Fruit fly (Drosophila melanogaster) whole organism, embryonic: ENCODE data around the gene SK.

Experiments used
- Bdp1 ChIP-seq: fragments of 200-800 bp; sonication (Bioruptor generic); optimal IDR thresholded peaks from 3 replicates; lab custom pipeline; 2016; ENCODE audit warnings: missing biosample characterization, missing genetic modification characterization
- CG10274 ChIP-seq: fragments of 200-800 bp; sonication (Bioruptor generic); optimal IDR thresholded peaks from 3 replicates; lab custom pipeline; 2017; ENCODE audit warnings: missing biosample characterization, mild to moderate bottlenecking, missing genetic modification characterization
- CG11085 ChIP-seq: fragments of 200-800 bp; sonication (Bioruptor generic); IDR thresholded peaks from 2 replicates; pipeline ENCODE4 v1.3.6; 2022; ENCODE audit warnings: missing biosample characterization, missing genetic modification characterization
- CG11696 ChIP-seq: fragments of 200-800 bp; sonication (Bioruptor generic); IDR thresholded peaks from 2 replicates; pipeline ENCODE4 v1.3.6; 2022; ENCODE audit warnings: missing biosample characterization, missing genetic modification characterization
- CG13123 ChIP-seq: fragments of 200-800 bp; sonication (Bioruptor generic); optimal IDR thresholded peaks from 2 replicates; lab custom pipeline; 2016; ENCODE audit warnings: missing biosample characterization, missing genetic modification characterization
- CG13894 ChIP-seq: fragments of 200-800 bp; sonication (Bioruptor generic); optimal IDR thresholded peaks from 3 replicates; lab custom pipeline; 2018; ENCODE audit warnings: missing biosample characterization, mild to moderate bottlenecking, missing genetic modification characterization, moderate library complexity
- CG15601 ChIP-seq: fragments of 200-800 bp; sonication (Bioruptor generic); optimal IDR thresholded peaks from 3 replicates; lab custom pipeline; 2019; ENCODE audit warnings: missing biosample characterization, mild to moderate bottlenecking, missing genetic modification characterization, moderate library complexity
- CG15696 ChIP-seq: fragments of 200-800 bp; sonication (Bioruptor generic); optimal IDR thresholded peaks from 2 replicates; lab custom pipeline; 2019; ENCODE audit warnings: missing biosample characterization, mild to moderate bottlenecking, missing genetic modification characterization, moderate library complexity
- CG17328 ChIP-seq: fragments of 200-800 bp; sonication (Bioruptor generic); IDR thresholded peaks from 2 replicates; pipeline ENCODE4 v1.3.6; 2022; ENCODE audit warnings: missing biosample characterization, missing genetic modification characterization
- CG18599 ChIP-seq: fragments of 200-800 bp; sonication (Bioruptor generic); optimal IDR thresholded peaks from 3 replicates; lab custom pipeline; 2017; ENCODE audit warnings: missing biosample characterization, missing genetic modification characterization, mild to moderate bottlenecking, moderate library complexity, missing genetic modification reagents
- CG18619 ChIP-seq: fragments of 200-800 bp; sonication (Bioruptor generic); optimal IDR thresholded peaks from 3 replicates; lab custom pipeline; 2017; ENCODE audit warnings: missing biosample characterization, mild to moderate bottlenecking, missing genetic modification characterization
- CG2120 ChIP-seq: fragments of 200-800 bp; sonication (Bioruptor generic); optimal IDR thresholded peaks from 3 replicates; lab custom pipeline; 2016; ENCODE audit warnings: missing biosample characterization, missing genetic modification characterization
- CG2202 ChIP-seq: fragments of 200-800 bp; sonication (Bioruptor generic); optimal IDR thresholded peaks from 2 replicates; lab custom pipeline; 2018; ENCODE audit warnings: missing biosample characterization, mild to moderate bottlenecking, missing genetic modification characterization
- CG2678 ChIP-seq: fragments of 200-800 bp; sonication (Bioruptor generic); optimal IDR thresholded peaks from 3 replicates; lab custom pipeline; 2019; ENCODE audit warnings: missing biosample characterization, mild to moderate bottlenecking, missing genetic modification characterization, moderate library complexity
- CG30431 ChIP-seq: fragments of 200-800 bp; sonication (Bioruptor generic); optimal IDR thresholded peaks from 2 replicates; lab custom pipeline; 2017; ENCODE audit warnings: missing biosample characterization, missing genetic modification characterization
- CG6791 ChIP-seq: fragments of 200-800 bp; sonication (Bioruptor generic); IDR thresholded peaks from 3 replicates; pipeline ENCODE4 v1.3.6; 2022; ENCODE audit warnings: missing biosample characterization, missing genetic modification characterization; ENCODE audit not compliant: partially characterized antibody
- CG9215 ChIP-seq: fragments of 200-800 bp; sonication (Bioruptor generic); IDR thresholded peaks from 2 replicates; pipeline ENCODE4 v1.3.6; 2022; ENCODE audit warnings: missing biosample characterization, missing genetic modification characterization
- CTCF ChIP-seq: fragments of 200-800 bp; sonication (Bioruptor generic); optimal IDR thresholded peaks from 2 replicates; lab custom pipeline; 2017; ENCODE audit warnings: missing biosample characterization, mild to moderate bottlenecking, missing genetic modification characterization, moderate library complexity
- Gug ChIP-seq: fragments of 200-800 bp; sonication (Bioruptor generic); IDR thresholded peaks from 4 replicates; pipeline ENCODE4 v1.3.6; 2022; ENCODE audit warnings: missing biosample characterization, missing genetic modification characterization
- HHEX ChIP-seq: fragments of 200-800 bp; sonication (Bioruptor generic); optimal IDR thresholded peaks from 3 replicates; lab custom pipeline; 2017; ENCODE audit warnings: missing biosample characterization, mild to moderate bottlenecking, missing genetic modification characterization, missing genetic modification reagents
- HLH4C ChIP-seq: fragments of 200-800 bp; sonication (Bioruptor generic); IDR thresholded peaks from 3 replicates; pipeline ENCODE4 v1.3.6; 2022; ENCODE audit warnings: missing biosample characterization, missing genetic modification characterization; ENCODE audit not compliant: partially characterized antibody
- Hmr ChIP-seq: fragments of 200-800 bp; sonication (Bioruptor generic); optimal IDR thresholded peaks from 3 replicates; lab custom pipeline; 2017; ENCODE audit warnings: mild to moderate bottlenecking, missing biosample characterization, missing genetic modification reagents, missing genetic modification characterization
- Hmx ChIP-seq: fragments of 200-800 bp; sonication (Bioruptor generic); optimal IDR thresholded peaks from 2 replicates; lab custom pipeline; 2016; ENCODE audit warnings: missing biosample characterization, missing genetic modification characterization
- Jarid2 ChIP-seq: fragments of 200-800 bp; sonication (Bioruptor generic); optimal IDR thresholded peaks from 3 replicates; lab custom pipeline; 2017; ENCODE audit warnings: mild to moderate bottlenecking, missing biosample characterization, missing genetic modification reagents, missing genetic modification characterization
- MTF-1 ChIP-seq: fragments of 200-800 bp; sonication (Bioruptor generic); optimal IDR thresholded peaks from 2 replicates; lab custom pipeline; 2018; ENCODE audit warnings: missing biosample characterization, mild to moderate bottlenecking, missing genetic modification characterization, borderline replicate concordance
- TFAM ChIP-seq: fragments of 200-800 bp; sonication (Bioruptor generic); optimal IDR thresholded peaks from 2 replicates; lab custom pipeline; 2017; ENCODE audit warnings: missing biosample characterization, missing genetic modification characterization, inconsistent platforms
- Trl ChIP-seq, 3 experiments: fragments of >200 bp in 2 of 3; fragments of 200-800 bp in 1 of 3; sonication (Bioruptor generic) in 1 of 3; optimal IDR thresholded peaks; 2 replicates in 1 of 3; 3 replicates in 2 of 3; lab custom pipeline; 2016 to 2017; ENCODE audit warnings: missing biosample characterization in 1 of 3, missing genetic modification characterization in 1 of 3
- abd-A ChIP-seq: fragments of 200-800 bp; sonication (Bioruptor generic); optimal IDR thresholded peaks from 3 replicates; lab custom pipeline; 2019; ENCODE audit warnings: missing biosample characterization, mild to moderate bottlenecking, missing genetic modification characterization, moderate library complexity
- ato ChIP-seq: fragments of 200-800 bp; sonication (Bioruptor generic); IDR thresholded peaks from 2 replicates; pipeline ENCODE4 v1.3.6; 2022; ENCODE audit warnings: missing biosample characterization, missing genetic modification characterization; ENCODE audit not compliant: partially characterized antibody
- az2 ChIP-seq: fragments of 200-800 bp; sonication (Bioruptor generic); optimal IDR thresholded peaks from 3 replicates; lab custom pipeline; 2016; ENCODE audit warnings: missing biosample characterization, missing genetic modification characterization
- crc ChIP-seq: fragments of 200-800 bp; sonication (Bioruptor generic); optimal IDR thresholded peaks from 2 replicates; lab custom pipeline; 2016; ENCODE audit warnings: missing biosample characterization, missing genetic modification characterization
- crol ChIP-seq: fragments of 200-800 bp; sonication (Bioruptor generic); IDR thresholded peaks from 2 replicates; pipeline ENCODE4 v1.3.6; 2022; ENCODE audit warnings: missing biosample characterization, missing genetic modification characterization
- ewg ChIP-seq: fragments of 200-800 bp; sonication (Bioruptor generic); optimal IDR thresholded peaks from 3 replicates; lab custom pipeline; 2017; ENCODE audit warnings: mild to moderate bottlenecking, missing biosample characterization, missing genetic modification reagents, missing genetic modification characterization
- gem ChIP-seq: fragments of 200-800 bp; sonication (Bioruptor generic); optimal IDR thresholded peaks from 2 replicates; lab custom pipeline; 2019; ENCODE audit warnings: missing biosample characterization, mild to moderate bottlenecking, missing genetic modification characterization, moderate library complexity
- ham ChIP-seq: fragments of 200-800 bp; sonication (Bioruptor generic); IDR thresholded peaks from 2 replicates; pipeline ENCODE4 v1.3.6; 2022; ENCODE audit warnings: missing biosample characterization, missing genetic modification characterization
- hbn ChIP-seq: fragments of 200-800 bp; sonication (Bioruptor generic); IDR thresholded peaks from 2 replicates; pipeline ENCODE4 v1.3.6; 2022; ENCODE audit warnings: missing biosample characterization, missing genetic modification characterization; ENCODE audit not compliant: partially characterized antibody
- lab ChIP-seq: fragments of 200-800 bp; sonication (Bioruptor generic); optimal IDR thresholded peaks from 3 replicates; lab custom pipeline; 2017; ENCODE audit warnings: missing biosample characterization, missing genetic modification characterization, mild to moderate bottlenecking, moderate library complexity, missing genetic modification reagents
- mam ChIP-seq: fragments of 200-800 bp; sonication (Bioruptor generic); optimal IDR thresholded peaks from 3 replicates; lab custom pipeline; 2016; ENCODE audit warnings: missing biosample characterization, missing genetic modification characterization
- odd ChIP-seq: fragments of 200-800 bp; sonication (Bioruptor generic); optimal IDR thresholded peaks from 2 replicates; lab custom pipeline; 2017; ENCODE audit warnings: missing biosample characterization, mild to moderate bottlenecking, missing genetic modification characterization
- phol ChIP-seq: fragments of 200-800 bp; sonication (Bioruptor generic); optimal IDR thresholded peaks from 3 replicates; lab custom pipeline; 2018; ENCODE audit warnings: missing biosample characterization, mild to moderate bottlenecking, missing genetic modification characterization, moderate library complexity
- row ChIP-seq: fragments of 200-800 bp; sonication (Bioruptor generic); IDR thresholded peaks from 3 replicates; pipeline ENCODE4 v1.3.6; 2022; ENCODE audit warnings: missing biosample characterization, missing genetic modification characterization
- sens ChIP-seq: fragments of 200-800 bp; sonication (Bioruptor generic); peaks from one replicate; lab custom pipeline; 2016; ENCODE audit warnings: missing biosample characterization, missing genetic modification characterization
- toy ChIP-seq: fragments of 200-800 bp; sonication (Bioruptor generic); IDR thresholded peaks from 2 replicates; pipeline ENCODE4 v1.3.6; 2022; ENCODE audit warnings: missing biosample characterization, missing genetic modification characterization
- wek ChIP-seq: fragments of 200-800 bp; sonication (Bioruptor generic); optimal IDR thresholded peaks from 3 replicates; lab custom pipeline; 2018; ENCODE audit warnings: missing biosample characterization, mild to moderate bottlenecking, missing genetic modification characterization, moderate library complexity
- zen2 ChIP-seq: fragments of 200-800 bp; sonication (Bioruptor generic); IDR thresholded peaks from 3 replicates; pipeline ENCODE4 v1.3.6; 2022; ENCODE audit warnings: missing biosample characterization, missing genetic modification characterization; ENCODE audit not compliant: partially characterized antibody

SK gene

dm6 chrX:5358813-5359212 is 18.8 kb downstream of the SK start (continued):
- TF ChIP-seq gem (tag; lab: Kevin White, UChicago) (peak; percentile 40), Jarid2 (no peak), CG17328 (GFP tag; lab: Robert Waterston, UW) (no peak), ham (no peak), odd (GFP tag; lab: Kevin White, UChicago) (no peak), Gug (no peak), CG15696 (tag; lab: Kevin White, UChicago) (peak; percentile 3), CG30431 (no peak), sens (GFP tag; lab: Kevin White, UChicago) (peak; percentile 41), ato (GFP tag; lab: Robert Waterston, UW) (no peak), Bdp1 (GFP tag; lab: Kevin White, UChicago) (no peak), CG10274 (GFP tag; lab: Kevin White, UChicago) (no peak), CG2120 (peak; percentile 2), crc (GFP tag; lab: Kevin White, UChicago) (no peak), zen2 (no peak), CTCF (GFP tag; lab: Kevin White, UChicago) (no peak), Hmx (no peak), abd-A (tag; lab: Kevin White, UChicago) (no peak), az2 (no peak), CG15601 (tag; lab: Kevin White, UChicago) (no peak), CG13123 (GFP tag; lab: Kevin White, UChicago) (no peak), TFAM (no peak), MTF-1 (no peak), wek (no peak), CG2678 (tag; lab: Kevin White, UChicago) (peak; percentile 24)

dm6 chrX:5363116-5363515 is 23.1 kb downstream of the SK start:
- TF ChIP-seq HLH4C (GFP tag; lab: Robert Waterston, UW) (no peak), mam (GFP tag; lab: Kevin White, UChicago) (no peak), CG11696 (GFP tag; lab: Robert Waterston, UW) (no peak), CG18619 (GFP tag; lab: Kevin White, UChicago) (peak; percentile 4), lab (GFP tag; lab: Kevin White, UChicago) (peak; percentile 9), toy (GFP tag; lab: Robert Waterston, UW) (no peak), phol (no peak), HHEX (GFP tag; lab: Kevin White, UChicago) (peak; percentile 2), CG6791 (GFP tag; lab: Robert Waterston, UW) (no peak), crol (peak; percentile 64), hbn (GFP tag; lab: Robert Waterston, UW) (no peak), Trl (optimal IDR thresholded peaks at IDR 0.05; lab: Kevin White, UChicago) (peak in 1 of 2 experiments; percentile 20), Trl (GFP tag; optimal IDR thresholded peaks at IDR 0.05; lab: Kevin White, UChicago) (no peak), CG18599 (GFP tag; lab: Kevin White, UChicago) (peak; percentile 39), CG9215 (no peak), CG2202 (tag; lab: Kevin White, UChicago) (no peak), CG13894 (peak; percentile 51), ewg (peak; percentile 60), Hmr (GFP tag; lab: Kevin White, UChicago) (peak; percentile 57), row (peak; percentile 32; the same call in 1 of the 3 replicates), CG11085 (GFP tag; lab: Robert Waterston, UW) (no peak)
